Worm (Caenorhabditis elegans) whole organism, midembryonic: Measurements from ENCODE around the gene D1005.6.

Experiments used
- T22C8.4 ChIP-seq: fragments of 200-800 bp; sonication (Bioruptor generic); IDR thresholded peaks from 2 replicates; pipeline ENCODE4 v1.3.6; 2022; ENCODE audit warnings: missing genetic modification characterization, missing compliant biosample characterization
- cog-1 ChIP-seq: sonication (generic microtip); optimal IDR thresholded peaks from 2 replicates; lab custom pipeline; 2016; ENCODE audit warnings: missing genetic modification characterization, missing compliant biosample characterization
- flt-1 ChIP-seq: fragments of 200-800 bp; sonication (Bioruptor generic); IDR thresholded peaks from 2 replicates; pipeline ENCODE4 v1.3.6; 2022; ENCODE audit warnings: missing genetic modification characterization, missing compliant biosample characterization
- klf-2 ChIP-seq: fragments of 200-800 bp; sonication (Bioruptor generic); conservative IDR thresholded peaks from 2 replicates; pipeline ENCODE4 v1.3.6; 2022; ENCODE audit warnings: missing genetic modification reagents, missing genetic modification characterization, missing compliant biosample characterization
- med-1 ChIP-seq: sonication (generic microtip); optimal IDR thresholded peaks from 2 replicates; lab custom pipeline; 2017; ENCODE audit warnings: missing genetic modification characterization, mild to moderate bottlenecking, missing compliant biosample characterization, antibody characterized with exemption, missing genetic modification reagents; ENCODE audit not compliant: insufficient read depth
- ref-1 ChIP-seq: fragments of 200-800 bp; sonication (Bioruptor generic); conservative IDR thresholded peaks from 2 replicates; pipeline ENCODE4 v1.3.6; 2022; ENCODE audit warnings: missing genetic modification reagents, missing genetic modification characterization, missing compliant biosample characterization
- tab-1 ChIP-seq: fragments of 200-800 bp; sonication (Bioruptor generic); IDR thresholded peaks from 2 replicates; pipeline ENCODE4 v1.3.6; 2022; ENCODE audit warnings: missing genetic modification characterization, missing compliant biosample characterization
- ztf-23 ChIP-seq: fragments of 200-800 bp; sonication (Bioruptor generic); IDR thresholded peaks from 2 replicates; pipeline ENCODE4 v1.3.6; 2022; ENCODE audit warnings: missing genetic modification reagents, missing genetic modification characterization, missing compliant biosample characterization
- ztf-29 ChIP-seq: fragments of 200-800 bp; sonication (Bioruptor generic); IDR thresholded peaks from 2 replicates; pipeline ENCODE4 v1.3.6; 2022; ENCODE audit warnings: missing genetic modification reagents, missing genetic modification characterization, missing compliant biosample characterization

The D1005.6 gene

ce11 chrX:1419163-1419696, 45.4 kb downstream of the D1005.6 start, which contains the start of gene F19G12.9:
F19G12.9 (plus strand) TSS chrX:1419213.
- TF ChIP-seq tab-1 (GFP tag; lab: Robert Waterston, UW) (no peak), ref-1 (GFP tag; lab: Robert Waterston, UW) (no peak), ztf-29 (no peak), T22C8.4 (no peak), cog-1 (tag; lab: Kevin White, UChicago) (no peak), klf-2 (GFP tag; lab: Robert Waterston, UW) (no peak), flt-1 (no peak), med-1 (GFP tag; lab: Kevin White, UChicago) (no peak), ztf-23 (GFP tag; lab: Robert Waterston, UW) (no peak)

- TF ChIP-seq T22C8.4 (no peak), flt-1 (no peak), ztf-23 (GFP tag; lab: Robert Waterston, UW) (no peak), tab-1 (GFP tag; lab: Robert Waterston, UW) (no peak), klf-2 (GFP tag; lab: Robert Waterston, UW) (no peak), ztf-29 (no peak), ref-1 (GFP tag; lab: Robert Waterston, UW) (no peak), med-1 (GFP tag; lab: Kevin White, UChicago) (no peak), cog-1 (tag; lab: Kevin White, UChicago) (no peak)
Observed at ce11 chrX:1416776-1417354, 47.7 kb downstream of the D1005.6 start, which contains the start of the genes F19G12.4 and F19G12.8. F19G12.4 (plus strand) TSS chrX:1417304. F19G12.8 (plus strand) TSS chrX:1417320.

- TF ChIP-seq flt-1 = no peak
Observed at ce11 chrX:1412844-1413243, 51.8 kb downstream of the D1005.6 start, which contains the start of gene srh-19. srh-19 (plus strand) TSS chrX:1413144.
